Fruit fly (Drosophila melanogaster) whole organism, embryonic: ENCODE results near the gene CG5191.
A peak's percentile ranks its signal among the peaks of the same experiment; 100 is the strongest.

ENCODE experiments used
- B-H2 ChIP-seq: fragments of 200-800 bp; sonication (Bioruptor generic); optimal IDR thresholded peaks from 2 replicates; lab custom pipeline; 2018; ENCODE audit warnings: missing biosample characterization, mild to moderate bottlenecking, missing genetic modification characterization
- CG11560 ChIP-seq: fragments of 200-800 bp; sonication (Bioruptor generic); IDR thresholded peaks from 3 replicates; pipeline ENCODE4 v1.3.6; 2022; ENCODE audit warnings: missing biosample characterization, missing genetic modification characterization
- CG14667 ChIP-seq: fragments of 200-800 bp; sonication (Bioruptor generic); IDR thresholded peaks from 2 replicates; pipeline ENCODE4 v1.3.6; 2022; ENCODE audit warnings: missing biosample characterization, missing genetic modification characterization
- CG16813 ChIP-seq: fragments of 200-800 bp; sonication (Bioruptor generic); IDR thresholded peaks from 3 replicates; pipeline ENCODE4 v1.3.6; 2022; ENCODE audit warnings: missing biosample characterization, missing genetic modification characterization; ENCODE audit not compliant: partially characterized antibody
- CG31365 ChIP-seq: fragments of 200-800 bp; sonication (Bioruptor generic); optimal IDR thresholded peaks from 2 replicates; lab custom pipeline; 2018; ENCODE audit warnings: missing biosample characterization, mild to moderate bottlenecking, missing genetic modification characterization
- CG4360 ChIP-seq: fragments of 200-800 bp; sonication (Bioruptor generic); IDR thresholded peaks from 2 replicates; pipeline ENCODE4 v1.3.6; 2022; ENCODE audit warnings: missing biosample characterization, missing genetic modification characterization
- CG4707 ChIP-seq: fragments of 200-800 bp; sonication (Bioruptor generic); optimal IDR thresholded peaks from 2 replicates; lab custom pipeline; 2018; ENCODE audit warnings: missing biosample characterization, mild to moderate bottlenecking, missing genetic modification characterization, moderate library complexity
- CG5180 ChIP-seq: fragments of 200-800 bp; sonication (Bioruptor generic); optimal IDR thresholded peaks from 3 replicates; lab custom pipeline; 2017; ENCODE audit warnings: missing biosample characterization, missing genetic modification characterization, mild to moderate bottlenecking, moderate library complexity, missing genetic modification reagents
- CG6654 ChIP-seq: fragments of 200-800 bp; sonication (Bioruptor generic); optimal IDR thresholded peaks from 2 replicates; lab custom pipeline; 2017; ENCODE audit warnings: missing biosample characterization, mild to moderate bottlenecking, missing genetic modification characterization
- CG6689 ChIP-seq: fragments of 200-800 bp; sonication (Bioruptor generic); IDR thresholded peaks from 2 replicates; pipeline ENCODE4 v1.3.6; 2022; ENCODE audit warnings: missing biosample characterization, missing genetic modification characterization
- CG6813 ChIP-seq: fragments of 200-800 bp; sonication (Bioruptor generic); optimal IDR thresholded peaks from 2 replicates; lab custom pipeline; 2017; ENCODE audit warnings: missing biosample characterization, missing genetic modification characterization, mild to moderate bottlenecking, moderate library complexity, missing genetic modification reagents
- CG8290 ChIP-seq, 3 experiments: fragments of 200-800 bp; sonication (Bioruptor generic); optimal IDR thresholded peaks; 2 replicates each; lab custom pipeline; 2016 to 2019; ENCODE audit warnings: missing biosample characterization in 3 of 3, missing genetic modification characterization in 3 of 3, mild to moderate bottlenecking in 2 of 3, moderate library complexity in 1 of 3
- CoRest ChIP-seq: fragments of 200-800 bp; sonication (Bioruptor generic); optimal IDR thresholded peaks from 3 replicates; lab custom pipeline; 2018; ENCODE audit warnings: missing biosample characterization, mild to moderate bottlenecking, missing genetic modification characterization, moderate library complexity
- Dref ChIP-seq: fragments of 200-800 bp; sonication (Bioruptor generic); IDR thresholded peaks from 2 replicates; pipeline ENCODE4 v1.3.6; 2022; ENCODE audit warnings: missing biosample characterization, missing genetic modification characterization
- Fer1 ChIP-seq: fragments of 200-800 bp; sonication (Bioruptor generic); optimal IDR thresholded peaks from 2 replicates; lab custom pipeline; 2017; ENCODE audit warnings: missing biosample characterization, mild to moderate bottlenecking, missing genetic modification characterization
- Hey ChIP-seq: fragments of 200-800 bp; sonication (Bioruptor generic); optimal IDR thresholded peaks from 3 replicates; lab custom pipeline; 2018; ENCODE audit warnings: missing biosample characterization, mild to moderate bottlenecking, missing genetic modification characterization
- Jarid2 ChIP-seq: fragments of 200-800 bp; sonication (Bioruptor generic); optimal IDR thresholded peaks from 3 replicates; lab custom pipeline; 2017; ENCODE audit warnings: mild to moderate bottlenecking, missing biosample characterization, missing genetic modification reagents, missing genetic modification characterization
- Lhr ChIP-seq: fragments of 200-800 bp; sonication (Bioruptor generic); optimal IDR thresholded peaks from 3 replicates; lab custom pipeline; 2017; ENCODE audit warnings: mild to moderate bottlenecking, missing biosample characterization, missing genetic modification reagents, missing genetic modification characterization
- Mad ChIP-seq: fragments of 200-800 bp; sonication (Bioruptor generic); optimal IDR thresholded peaks from 2 replicates; lab custom pipeline; 2016; ENCODE audit warnings: missing biosample characterization, missing genetic modification characterization
- PHDP ChIP-seq: fragments of 200-800 bp; sonication (Bioruptor generic); optimal IDR thresholded peaks from 3 replicates; lab custom pipeline; 2018; ENCODE audit warnings: missing biosample characterization, mild to moderate bottlenecking, missing genetic modification characterization, moderate library complexity
- Scr ChIP-seq: fragments of 200-800 bp; sonication (Bioruptor generic); IDR thresholded peaks from 2 replicates; pipeline ENCODE4 v1.3.6; 2022; ENCODE audit warnings: missing biosample characterization, missing genetic modification characterization; ENCODE audit not compliant: partially characterized antibody
- Sox100B ChIP-seq: fragments of 200-800 bp; sonication (Bioruptor generic); optimal IDR thresholded peaks from 3 replicates; lab custom pipeline; 2018; ENCODE audit warnings: missing biosample characterization, mild to moderate bottlenecking, missing genetic modification characterization
- Ssrp ChIP-seq: fragments of 200-800 bp; sonication (Bioruptor generic); optimal IDR thresholded peaks from 2 replicates; lab custom pipeline; 2018; ENCODE audit warnings: missing biosample characterization, mild to moderate bottlenecking, missing genetic modification characterization, moderate library complexity
- Xbp1 ChIP-seq: fragments of 200-800 bp; sonication (Bioruptor generic); optimal IDR thresholded peaks from 3 replicates; lab custom pipeline; 2016; ENCODE audit warnings: missing biosample characterization, mild to moderate bottlenecking, missing genetic modification characterization
- Xrp1 ChIP-seq: fragments of 200-800 bp; sonication (Bioruptor generic); IDR thresholded peaks from 2 replicates; pipeline ENCODE4 v1.3.6; 2022; ENCODE audit warnings: missing biosample characterization, missing genetic modification characterization
- amos ChIP-seq: fragments of 200-800 bp; sonication (Bioruptor generic); IDR thresholded peaks from 2 replicates; pipeline ENCODE4 v1.3.6; 2022; ENCODE audit warnings: missing biosample characterization, missing genetic modification characterization; ENCODE audit not compliant: partially characterized antibody
- bab2 ChIP-seq: fragments of 200-800 bp; sonication (Bioruptor generic); optimal IDR thresholded peaks from 2 replicates; lab custom pipeline; 2016; ENCODE audit warnings: missing biosample characterization, missing genetic modification characterization
- bbx ChIP-seq: fragments of 200-800 bp; sonication (Bioruptor generic); IDR thresholded peaks from 2 replicates; pipeline ENCODE4 v1.3.6; 2022; ENCODE audit warnings: missing biosample characterization, missing genetic modification characterization; ENCODE audit not compliant: partially characterized antibody
- dati ChIP-seq: fragments of 200-800 bp; sonication (Bioruptor generic); IDR thresholded peaks from 2 replicates; pipeline ENCODE4 v1.3.6; 2022; ENCODE audit warnings: missing biosample characterization, missing genetic modification characterization
- dimm ChIP-seq: fragments of 200-800 bp; sonication (Bioruptor generic); IDR thresholded peaks from 2 replicates; pipeline ENCODE4 v1.3.6; 2022; ENCODE audit warnings: missing biosample characterization, missing genetic modification characterization
- dysf ChIP-seq: fragments of 200-800 bp; sonication (Bioruptor generic); IDR thresholded peaks from 3 replicates; pipeline ENCODE4 v1.3.6; 2022; ENCODE audit warnings: missing biosample characterization, missing genetic modification characterization
- exex ChIP-seq: fragments of 200-800 bp; sonication (Bioruptor generic); optimal IDR thresholded peaks from 4 replicates; lab custom pipeline; 2018; ENCODE audit warnings: missing biosample characterization, mild to moderate bottlenecking, missing genetic modification characterization, moderate library complexity
- gce ChIP-seq: fragments of 200-800 bp; sonication (Bioruptor generic); IDR thresholded peaks from 3 replicates; pipeline ENCODE4 v1.3.6; 2022; ENCODE audit warnings: missing biosample characterization, missing genetic modification characterization
- hbn ChIP-seq: fragments of 200-800 bp; sonication (Bioruptor generic); IDR thresholded peaks from 2 replicates; pipeline ENCODE4 v1.3.6; 2022; ENCODE audit warnings: missing biosample characterization, missing genetic modification characterization; ENCODE audit not compliant: partially characterized antibody
- her ChIP-seq: fragments of 200-800 bp; sonication (Bioruptor generic); optimal IDR thresholded peaks from 2 replicates; lab custom pipeline; 2016; ENCODE audit warnings: missing biosample characterization, missing genetic modification characterization
- lov ChIP-seq, 2 experiments: fragments of 200-800 bp in 1 of 2; fragments of >200 bp in 1 of 2; sonication (Bioruptor generic) in 1 of 2; IDR thresholded peaks in 1 of 2; optimal IDR thresholded peaks in 1 of 2; 2 replicates in 1 of 2; 3 replicates in 1 of 2; pipeline versions ENCODE4 v1.3.6 to Lab custom; 2017 to 2022; ENCODE audit warnings: missing biosample characterization in 1 of 2, missing genetic modification characterization in 1 of 2
- mirr ChIP-seq: fragments of 200-800 bp; sonication (Bioruptor generic); optimal IDR thresholded peaks from 3 replicates; lab custom pipeline; 2018; ENCODE audit warnings: missing biosample characterization, mild to moderate bottlenecking, missing genetic modification characterization
- mld ChIP-seq: fragments of 200-800 bp; sonication (Bioruptor generic); IDR thresholded peaks from 3 replicates; pipeline ENCODE4 v1.3.6; 2022; ENCODE audit warnings: missing biosample characterization, missing genetic modification characterization; ENCODE audit not compliant: partially characterized antibody
- org-1 ChIP-seq: fragments of 200-800 bp; sonication (Bioruptor generic); optimal IDR thresholded peaks from 2 replicates; lab custom pipeline; 2017; ENCODE audit warnings: missing biosample characterization, missing genetic modification characterization
- pfk ChIP-seq: fragments of 200-800 bp; sonication (Bioruptor generic); optimal IDR thresholded peaks from 2 replicates; lab custom pipeline; 2018; ENCODE audit warnings: missing biosample characterization, mild to moderate bottlenecking, missing genetic modification characterization, moderate library complexity
- pita ChIP-seq: fragments of 200-800 bp; sonication (Bioruptor generic); optimal IDR thresholded peaks from 2 replicates; lab custom pipeline; 2017; ENCODE audit warnings: missing biosample characterization, mild to moderate bottlenecking, missing genetic modification characterization
- row ChIP-seq: fragments of 200-800 bp; sonication (Bioruptor generic); IDR thresholded peaks from 3 replicates; pipeline ENCODE4 v1.3.6; 2022; ENCODE audit warnings: missing biosample characterization, missing genetic modification characterization
- sim ChIP-seq: fragments of 200-800 bp; sonication (Bioruptor generic); IDR thresholded peaks from 2 replicates; pipeline ENCODE4 v1.3.6; 2022; ENCODE audit warnings: missing biosample characterization, missing genetic modification characterization
- slou ChIP-seq: fragments of 200-800 bp; sonication (Bioruptor generic); optimal IDR thresholded peaks from 3 replicates; lab custom pipeline; 2016; ENCODE audit warnings: missing biosample characterization, missing genetic modification characterization
- sr ChIP-seq: fragments of 200-800 bp; sonication (Bioruptor generic); IDR thresholded peaks from 3 replicates; pipeline ENCODE4 v1.3.6; 2022; ENCODE audit warnings: missing biosample characterization, missing genetic modification characterization
- tx ChIP-seq: fragments of 200-800 bp; sonication (Bioruptor generic); optimal IDR thresholded peaks from 2 replicates; lab custom pipeline; 2016; ENCODE audit warnings: missing biosample characterization, missing genetic modification characterization
- unpg ChIP-seq: fragments of 200-800 bp; sonication (Bioruptor generic); optimal IDR thresholded peaks from 3 replicates; lab custom pipeline; 2018; ENCODE audit warnings: missing biosample characterization, mild to moderate bottlenecking, missing genetic modification characterization, moderate library complexity

Gene CG5191

dm6 chr3R:20556281-20557113 is 4.2 kb upstream of the CG5191 start (continued):
- TF ChIP-seq gce (GFP tag; lab: Robert Waterston, UW) (0 out of 3 replicates have a peak, but pooled peaks have one; percentile 24), org-1 (GFP tag; lab: Kevin White, UChicago) (peak; percentile 43), CG11560 (tag; lab: Robert Waterston, UW) (peak; percentile 70; the same call in 2 of the 3 replicates), CG8290 (GFP tag; optimal IDR thresholded peaks at IDR 0.05; lab: Kevin White, UChicago) (no peak), CG8290 (tag; optimal IDR thresholded peaks at IDR 0.05; lab: Kevin White, UChicago) (no peak), row (peak; percentile 87), Sox100B (GFP tag; lab: Kevin White, UChicago) (peak; percentile 59), dysf (GFP tag; lab: Robert Waterston, UW) (peak; percentile 86), hbn (GFP tag; lab: Robert Waterston, UW) (no peak), Jarid2 (GFP tag; lab: Kevin White, UChicago) (peak; percentile 8), PHDP (peak; percentile 40), Xrp1 (GFP tag; lab: Robert Waterston, UW) (peak; percentile 45), CG6813 (GFP tag; lab: Kevin White, UChicago) (peak; percentile 46), Hey (tag; lab: Kevin White, UChicago) (no peak), sim (GFP tag; lab: Robert Waterston, UW) (no peak), mld (GFP tag; lab: Robert Waterston, UW) (no peak), CG6654 (GFP tag; lab: Kevin White, UChicago) (peak; percentile 28), CG4360 (GFP tag; lab: Robert Waterston, UW) (peak; percentile 26; the same call in 1 of the 2 replicates), bbx (GFP tag; lab: Robert Waterston, UW) (no peak), bab2 (peak; percentile 53), dimm (GFP tag; lab: Robert Waterston, UW) (peak; percentile 67), CG14667 (GFP tag; lab: Robert Waterston, UW) (peak; percentile 83), CG4707 (GFP tag; lab: Kevin White, UChicago) (no peak), CG5180 (GFP tag; lab: Kevin White, UChicago) (no peak), mirr (GFP tag; lab: Kevin White, UChicago) (no peak), tx (no peak), CG31365 (tag; lab: Kevin White, UChicago) (no peak), sr (GFP tag; lab: Robert Waterston, UW) (no peak), B-H2 (GFP tag; lab: Kevin White, UChicago) (no peak), exex (no peak), lov (optimal IDR thresholded peaks at IDR 0.05; lab: Kevin White, UChicago) (no peak), lov (GFP tag; IDR thresholded peaks at IDR 0.05; lab: Robert Waterston, UW) (no peak), Dref (GFP tag; lab: Robert Waterston, UW) (no peak), pfk (no peak), pita (GFP tag; lab: Kevin White, UChicago) (no peak), Fer1 (GFP tag; lab: Kevin White, UChicago) (peak; percentile 66), slou (GFP tag; lab: Kevin White, UChicago) (no peak), unpg (GFP tag; lab: Kevin White, UChicago) (peak; percentile 53), Scr (no peak), CG16813 (GFP tag; lab: Robert Waterston, UW) (no peak), Xbp1 (GFP tag; lab: Kevin White, UChicago) (peak; percentile 70), CoRest (peak; percentile 65), amos (no peak; the same call in 1 of the 2 replicates), her (no peak), Lhr (GFP tag; lab: Kevin White, UChicago) (no peak), dati (no peak), Ssrp (tag; lab: Kevin White, UChicago) (peak; percentile 55), CG6689 (GFP tag; lab: Robert Waterston, UW) (peak; percentile 76), Mad (GFP tag; lab: Kevin White, UChicago) (peak; percentile 3)
